Fruit fly (Drosophila melanogaster): ENCODE data around the gene CG12948.

DNA sequence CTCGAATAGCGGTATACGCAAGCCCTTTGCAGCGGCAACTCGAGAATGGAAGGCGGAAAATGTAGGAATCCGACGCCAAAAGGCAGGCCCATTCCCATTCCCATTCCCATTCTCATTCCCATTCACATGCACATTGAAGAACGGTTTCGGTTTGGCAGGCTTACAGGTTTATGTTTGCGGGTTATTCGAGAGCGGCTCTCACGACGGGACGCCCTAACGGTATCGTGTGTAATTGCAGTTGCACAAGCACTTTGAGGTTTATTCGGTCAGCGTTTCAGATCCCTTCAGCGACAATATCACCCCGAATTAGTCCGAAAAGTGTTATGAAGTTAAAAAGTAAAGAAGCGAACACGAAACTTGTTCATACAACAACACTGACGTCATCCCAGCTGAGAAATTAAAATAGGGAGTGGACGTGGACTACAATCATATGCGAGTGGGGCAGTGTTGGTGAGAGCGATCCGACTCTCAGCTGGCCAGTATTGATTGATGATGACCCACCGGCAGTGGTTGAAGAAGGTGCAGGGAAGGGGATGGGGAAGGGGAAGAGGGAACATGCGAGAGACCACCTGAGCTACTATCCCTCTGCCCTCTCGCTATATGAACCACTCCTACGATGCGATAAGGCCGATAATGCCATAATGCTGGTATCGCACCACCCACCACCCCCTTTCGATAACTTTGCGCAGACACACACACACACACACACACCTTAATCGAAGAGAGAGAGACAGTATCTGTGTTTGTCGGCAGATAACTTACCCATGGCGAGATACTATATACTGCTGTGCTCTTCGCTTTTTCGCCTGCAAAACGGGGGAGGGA lies 43.1 kb downstream of the CG12948 start:
- TF ChIP-seq GATAd (GFP tag; optimal IDR thresholded peaks at IDR 0.05) (no peak), h (GFP tag; optimal IDR thresholded peaks at IDR 0.05) (peak; percentile 62), usp (GFP tag; optimal IDR thresholded peaks at IDR 0.05) (no peak)
